Worm (Caenorhabditis elegans) whole organism, L2 larva: ENCODE data around the gene C34E10.9.
A peak's percentile ranks its signal among the peaks of the same experiment; 100 is the strongest.

Experiments
- C34F6.9 ChIP-seq: fragments of 150-350 bp; optimal IDR thresholded peaks from 2 replicates; lab custom pipeline; 2014; ENCODE audit warnings: missing biosample characterization, missing genetic modification characterization
- F13H6.1 ChIP-seq: sonication (generic microtip); optimal IDR thresholded peaks from 2 replicates; lab custom pipeline; 2016; ENCODE audit warnings: missing genetic modification characterization, missing compliant biosample characterization
- Y55F3AM.14 ChIP-seq: fragments of 200-800 bp; sonication (Bioruptor generic); optimal IDR thresholded peaks from 2 replicates; lab custom pipeline; 2018; ENCODE audit warnings: mild to moderate bottlenecking, missing genetic modification characterization, missing compliant biosample characterization
- ZK546.5 ChIP-seq: sonication (generic microtip); optimal IDR thresholded peaks from 2 replicates; lab custom pipeline; 2017; ENCODE audit warnings: missing biosample characterization, missing genetic modification characterization
- alr-1 ChIP-seq: fragments of 150-350 bp; optimal IDR thresholded peaks from 2 replicates; lab custom pipeline; 2014; ENCODE audit warnings: missing biosample characterization, missing genetic modification characterization
- aly-2 ChIP-seq: fragments of 150-350 bp; optimal IDR thresholded peaks from 2 replicates; lab custom pipeline; 2014; ENCODE audit warnings: missing biosample characterization, missing genetic modification characterization
- ama-1 ChIP-seq: fragments of 150-350 bp; optimal IDR thresholded peaks from 2 replicates; lab custom pipeline; 2018; ENCODE audit warnings: inconsistent platforms
- blmp-1 ChIP-seq: sonication (generic microtip); optimal IDR thresholded peaks from 2 replicates; lab custom pipeline; 2017; ENCODE audit warnings: missing genetic modification characterization, mild to moderate bottlenecking, missing compliant biosample characterization, antibody characterized with exemption, moderate library complexity; ENCODE audit not compliant: insufficient read depth
- ceh-16 ChIP-seq: fragments of 150-350 bp; optimal IDR thresholded peaks from 2 replicates; lab custom pipeline; 2014; ENCODE audit warnings: missing biosample characterization, missing genetic modification characterization
- ceh-82 ChIP-seq: fragments of 150-350 bp; optimal IDR thresholded peaks from 2 replicates; lab custom pipeline; 2014; ENCODE audit warnings: missing biosample characterization, missing genetic modification characterization
- crh-2 ChIP-seq: sonication (generic microtip); optimal IDR thresholded peaks from 2 replicates; lab custom pipeline; 2017; ENCODE audit warnings: missing biosample characterization, missing genetic modification characterization
- egl-27 ChIP-seq: sonication (generic microtip); optimal IDR thresholded peaks from 3 replicates; lab custom pipeline; 2017; ENCODE audit warnings: missing biosample characterization, missing genetic modification reagents, missing genetic modification characterization
- fos-1 ChIP-seq: fragments of 150-350 bp; optimal IDR thresholded peaks from 2 replicates; lab custom pipeline; 2014; ENCODE audit warnings: missing biosample characterization, missing genetic modification characterization
- gmeb-1 ChIP-seq: fragments of 150-350 bp; optimal IDR thresholded peaks from 2 replicates; lab custom pipeline; 2014; ENCODE audit warnings: missing biosample characterization, missing genetic modification characterization
- lin-11 ChIP-seq: fragments of 150-350 bp; sonication (generic microtip); optimal IDR thresholded peaks from 2 replicates; lab custom pipeline; 2014; ENCODE audit warnings: missing biosample characterization, missing genetic modification characterization, inconsistent platforms, mixed read lengths
- lin-13 ChIP-seq: fragments of 150-350 bp; optimal IDR thresholded peaks from 2 replicates; lab custom pipeline; 2014; ENCODE audit warnings: missing biosample characterization, missing genetic modification reagents, missing genetic modification characterization
- lin-39 ChIP-seq: fragments of 150-350 bp; optimal IDR thresholded peaks from 2 replicates; lab custom pipeline; 2014; ENCODE audit warnings: missing biosample characterization, missing genetic modification reagents, missing genetic modification characterization
- lsy-2 ChIP-seq, 2 experiments: fragments of 150-350 bp in 1 of 2; sonication (generic microtip) in 1 of 2; optimal IDR thresholded peaks; 2 replicates each; lab custom pipeline; 2014 to 2017; ENCODE audit warnings: missing biosample characterization in 2 of 2, missing genetic modification characterization in 2 of 2
- mab-5 ChIP-seq: fragments of 150-350 bp; optimal IDR thresholded peaks from 2 replicates; lab custom pipeline; 2014; ENCODE audit warnings: missing biosample characterization, missing genetic modification characterization
- mbf-1 ChIP-seq: sonication (generic microtip); optimal IDR thresholded peaks from 2 replicates; lab custom pipeline; 2017; ENCODE audit warnings: missing biosample characterization, missing genetic modification characterization
- mdl-1 ChIP-seq, 2 experiments: fragments of 150-350 bp in 1 of 2; sonication (generic microtip) in 1 of 2; optimal IDR thresholded peaks; 2 replicates each; lab custom pipeline; 2017; ENCODE audit warnings: missing biosample characterization in 2 of 2, missing genetic modification characterization in 2 of 2
- nhr-10 ChIP-seq: sonication (generic microtip); optimal IDR thresholded peaks from 2 replicates; lab custom pipeline; 2017; ENCODE audit warnings: missing biosample characterization, missing genetic modification characterization
- nhr-11 ChIP-seq: fragments of 150-350 bp; optimal IDR thresholded peaks from 2 replicates; lab custom pipeline; 2014; ENCODE audit warnings: missing biosample characterization, missing genetic modification characterization
- nhr-129 ChIP-seq: fragments of 150-350 bp; optimal IDR thresholded peaks from 2 replicates; lab custom pipeline; 2014; ENCODE audit warnings: missing biosample characterization, missing genetic modification characterization
- nhr-21 ChIP-seq: fragments of 150-350 bp; optimal IDR thresholded peaks from 2 replicates; lab custom pipeline; 2014; ENCODE audit warnings: missing biosample characterization, missing genetic modification characterization
- nhr-23 ChIP-seq: fragments of 150-350 bp; optimal IDR thresholded peaks from 2 replicates; lab custom pipeline; 2014; ENCODE audit warnings: missing biosample characterization, missing genetic modification reagents, missing genetic modification characterization
- nhr-237 ChIP-seq: fragments of 150-350 bp; optimal IDR thresholded peaks from 2 replicates; lab custom pipeline; 2014; ENCODE audit warnings: missing biosample characterization, missing genetic modification characterization
- nhr-25 ChIP-seq: fragments of 150-350 bp; sonication (generic microtip); optimal IDR thresholded peaks from 3 replicates; lab custom pipeline; 2014; ENCODE audit warnings: missing biosample characterization, missing genetic modification characterization
- nhr-6 ChIP-seq: fragments of 150-350 bp; optimal IDR thresholded peaks from 2 replicates; lab custom pipeline; 2014; ENCODE audit warnings: missing biosample characterization, missing genetic modification characterization
- nhr-77 ChIP-seq: fragments of 150-350 bp; optimal IDR thresholded peaks from 2 replicates; lab custom pipeline; 2014; ENCODE audit warnings: missing biosample characterization, missing genetic modification characterization
- sem-4 ChIP-seq: fragments of 150-350 bp; optimal IDR thresholded peaks from 2 replicates; lab custom pipeline; 2014; ENCODE audit warnings: missing biosample characterization, missing genetic modification reagents, missing genetic modification characterization
- skn-1 ChIP-seq: sonication (generic microtip); optimal IDR thresholded peaks from 2 replicates; lab custom pipeline; 2017; ENCODE audit warnings: missing biosample characterization, missing genetic modification characterization
- sma-3 ChIP-seq: sonication (generic microtip); optimal IDR thresholded peaks from 2 replicates; lab custom pipeline; 2016; ENCODE audit warnings: missing genetic modification reagents, missing genetic modification characterization, missing compliant biosample characterization
- sma-9 ChIP-seq, 2 experiments: fragments of 150-350 bp in 1 of 2; sonication (generic microtip) in 1 of 2; optimal IDR thresholded peaks; 2 replicates each; lab custom pipeline; 2014 to 2016; ENCODE audit warnings: missing genetic modification characterization in 2 of 2, mild to moderate bottlenecking in 1 of 2, missing biosample characterization in 1 of 2, missing compliant biosample characterization in 1 of 2, missing genetic modification reagents in 1 of 2, moderate library complexity in 1 of 2
- snpc-4 ChIP-seq: fragments of 150-350 bp; optimal IDR thresholded peaks from 2 replicates; lab custom pipeline; 2014; ENCODE audit warnings: missing biosample characterization, missing genetic modification characterization
- unc-39 ChIP-seq: fragments of 150-350 bp; optimal IDR thresholded peaks from 2 replicates; lab custom pipeline; 2014; ENCODE audit warnings: missing biosample characterization, missing genetic modification characterization
- unc-55 ChIP-seq: fragments of 150-350 bp; sonication (generic microtip); optimal IDR thresholded peaks from 3 replicates; lab custom pipeline; 2014; ENCODE audit warnings: missing biosample characterization, missing genetic modification reagents, missing genetic modification characterization
- unc-62 ChIP-seq: fragments of 150-350 bp; optimal IDR thresholded peaks from 2 replicates; lab custom pipeline; 2014; ENCODE audit warnings: missing biosample characterization, missing genetic modification reagents, missing genetic modification characterization
- zag-1 ChIP-seq: fragments of 150-350 bp; optimal IDR thresholded peaks from 2 replicates; lab custom pipeline; 2014; ENCODE audit warnings: missing biosample characterization, missing genetic modification characterization
- ztf-1 ChIP-seq: fragments of 200-800 bp; sonication (Bioruptor generic); conservative IDR thresholded peaks from 2 replicates; pipeline ENCODE4 v1.3.6; 2022; ENCODE audit warnings: missing genetic modification characterization, missing compliant biosample characterization
- ztf-11 ChIP-seq: sonication (generic microtip); optimal IDR thresholded peaks from 2 replicates; lab custom pipeline; 2017; ENCODE audit warnings: missing biosample characterization, missing genetic modification characterization
- ztf-4 ChIP-seq: fragments of 150-350 bp; optimal IDR thresholded peaks from 2 replicates; lab custom pipeline; 2014; ENCODE audit warnings: missing biosample characterization, missing genetic modification characterization

C34E10.9 gene

ce11 chrIII:5305725-5306124, 42.5 kb upstream of the C34E10.9 start:
- peak; percentile 44 to 58 for TF ChIP-seq lsy-2 (tag; optimal IDR thresholded peaks at IDR 0.05; lab: Kevin White, UChicago)
- TF ChIP-seq nhr-21 (tag; lab: Kevin White, UChicago), result peak; percentile 7
- no peak for TF ChIP-seq aly-2 (tag; lab: Kevin White, UChicago)
- TF ChIP-seq crh-2 (tag; lab: Kevin White, UChicago), result peak; percentile 42
- TF ChIP-seq C34F6.9 (tag; lab: Kevin White, UChicago), result peak; percentile 33
- peak; percentile 46 for TF ChIP-seq lin-13
- TF ChIP-seq ztf-4 (tag; lab: Kevin White, UChicago), result peak; percentile 6
- TF ChIP-seq unc-55, result peak; percentile 38
- peak; percentile 69 for TF ChIP-seq nhr-129 (tag; lab: Kevin White, UChicago)
- no peak for TF ChIP-seq F13H6.1
- TF ChIP-seq Y55F3AM.14 (GFP tag; lab: Kevin White, UChicago), result peak; percentile 63
- no peak for TF ChIP-seq mab-5
- TF ChIP-seq gmeb-1 (tag; lab: Kevin White, UChicago), result peak; percentile 52
- TF ChIP-seq egl-27, result peak; percentile 29
- peak; percentile 40 for TF ChIP-seq sma-3 (GFP tag; lab: Kevin White, UChicago)
- TF ChIP-seq sma-9 (GFP tag; optimal IDR thresholded peaks at IDR 0.05; lab: Kevin White, UChicago), result peak; percentile 70
- TF ChIP-seq sma-9 (tag; optimal IDR thresholded peaks at IDR 0.05; lab: Kevin White, UChicago), result no peak
- TF ChIP-seq ZK546.5 (tag; lab: Kevin White, UChicago), result no peak
- TF ChIP-seq fos-1, result peak; percentile 49
- no peak for TF ChIP-seq nhr-6

ce11 chrIII:5304044-5304443, 40.8 kb upstream of the C34E10.9 start:
- TF ChIP-seq gmeb-1 (tag; lab: Kevin White, UChicago) (no peak), nhr-6 (no peak), egl-27 (no peak), ztf-11 (no peak), mab-5 (no peak), mdl-1 (tag; optimal IDR thresholded peaks at IDR 0.05; lab: Kevin White, UChicago) (no peak), unc-39 (no peak), C34F6.9 (tag; lab: Kevin White, UChicago) (no peak), nhr-11 (no peak), sma-3 (GFP tag; lab: Kevin White, UChicago) (no peak), ztf-1 (no peak), lin-13 (no peak), zag-1 (tag; lab: Kevin White, UChicago) (no peak), ZK546.5 (tag; lab: Kevin White, UChicago) (no peak), unc-62 (GFP tag; lab: Kevin White, UChicago) (no peak), nhr-129 (tag; lab: Kevin White, UChicago) (no peak), aly-2 (tag; lab: Kevin White, UChicago) (no peak), F13H6.1 (no peak), ceh-82 (tag; lab: Kevin White, UChicago) (no peak)
- TF ChIP-seq, all 48 proteins: peak for 0

ce11 chrIII:5301786-5302268, 38.6 kb upstream of the C34E10.9 start, which contains the start of the genes T15B12.2 and F52C9.5:
TSS of gene T15B12.2 (minus strand) at chrIII:5301886.
TSS of gene F52C9.5 (plus strand) at chrIII:5302218.
- TF ChIP-seq nhr-10 (tag; lab: Kevin White, UChicago), result no peak
- TF ChIP-seq lin-11 (tag; lab: Kevin White, UChicago), result no peak
- TF ChIP-seq snpc-4 (tag; lab: Kevin White, UChicago), result no peak
- no peak for TF ChIP-seq Y55F3AM.14 (GFP tag; lab: Kevin White, UChicago)
- TF ChIP-seq C34F6.9 (tag; lab: Kevin White, UChicago), result no peak
- no peak for TF ChIP-seq ztf-4 (tag; lab: Kevin White, UChicago)
- no peak for TF ChIP-seq nhr-25 (tag; lab: Kevin White, UChicago)
- TF ChIP-seq sma-3 (GFP tag; lab: Kevin White, UChicago), result no peak
- TF ChIP-seq alr-1 (tag; lab: Kevin White, UChicago), result no peak
- no peak for TF ChIP-seq nhr-6
- no peak for TF ChIP-seq ceh-16 (tag; lab: Kevin White, UChicago)
- TF ChIP-seq blmp-1 (tag; lab: Kevin White, UChicago), result no peak
- no peak for TF ChIP-seq crh-2 (tag; lab: Kevin White, UChicago)
- TF ChIP-seq lin-13, result no peak
- TF ChIP-seq gmeb-1 (tag; lab: Kevin White, UChicago), result no peak

ce11 chrIII:5294867-5295266, 31.7 kb upstream of the C34E10.9 start:
- peak; percentile 36 for TF ChIP-seq gmeb-1 (tag; lab: Kevin White, UChicago)
- TF ChIP-seq ztf-11, result no peak
- TF ChIP-seq sma-3 (GFP tag; lab: Kevin White, UChicago), result peak; percentile 55
- TF ChIP-seq nhr-21 (tag; lab: Kevin White, UChicago), result peak; percentile 28
- TF ChIP-seq lin-39 (tag; lab: Kevin White, UChicago), result no peak
- no peak for TF ChIP-seq mdl-1 (tag; optimal IDR thresholded peaks at IDR 0.05; lab: Kevin White, UChicago)
- TF ChIP-seq unc-55, result peak; percentile 50
- no peak for TF ChIP-seq ama-1 (lab: Kevin White, UChicago)
- TF ChIP-seq Y55F3AM.14 (GFP tag; lab: Kevin White, UChicago), result peak; percentile 67
- TF ChIP-seq sma-9 (GFP tag; optimal IDR thresholded peaks at IDR 0.05; lab: Kevin White, UChicago), result peak; percentile 74
- TF ChIP-seq sma-9 (tag; optimal IDR thresholded peaks at IDR 0.05; lab: Kevin White, UChicago), result no peak
- peak; percentile 33 for TF ChIP-seq mab-5
- peak; percentile 72 for TF ChIP-seq F13H6.1
- TF ChIP-seq sem-4, result peak; percentile 34
- no peak for TF ChIP-seq nhr-77 (tag; lab: Kevin White, UChicago)
- no peak for TF ChIP-seq nhr-23 (tag; lab: Kevin White, UChicago)
- no peak for TF ChIP-seq nhr-237 (tag; lab: Kevin White, UChicago)
- TF ChIP-seq fos-1, result peak; percentile 26
- TF ChIP-seq skn-1 (tag; lab: Kevin White, UChicago), result no peak
- peak; percentile 56 for TF ChIP-seq ztf-4 (tag; lab: Kevin White, UChicago)
- TF ChIP-seq C34F6.9 (tag; lab: Kevin White, UChicago), result peak; percentile 58
- TF ChIP-seq crh-2 (tag; lab: Kevin White, UChicago), result peak; percentile 28
- no peak for TF ChIP-seq ceh-16 (tag; lab: Kevin White, UChicago)
- TF ChIP-seq mbf-1 (tag; lab: Kevin White, UChicago), result no peak
- TF ChIP-seq lin-13, result peak; percentile 56
- TF ChIP-seq nhr-10 (tag; lab: Kevin White, UChicago), result no peak
- TF ChIP-seq zag-1 (tag; lab: Kevin White, UChicago), result no peak
- TF ChIP-seq lsy-2 (tag; optimal IDR thresholded peaks at IDR 0.05; lab: Kevin White, UChicago), result peak; percentile 44 to 54
